Worm (Caenorhabditis elegans): Measurements from ENCODE around the gene F07G6.12.
A peak's percentile ranks its signal among the peaks of the same experiment; 100 is the strongest.
"Not testable (repeated sequence)": the region's sequence is repeated elsewhere in the genome, so short reads cannot be mapped to it uniquely, and the experiment has no call there.

The F07G6.12 gene

DNA sequence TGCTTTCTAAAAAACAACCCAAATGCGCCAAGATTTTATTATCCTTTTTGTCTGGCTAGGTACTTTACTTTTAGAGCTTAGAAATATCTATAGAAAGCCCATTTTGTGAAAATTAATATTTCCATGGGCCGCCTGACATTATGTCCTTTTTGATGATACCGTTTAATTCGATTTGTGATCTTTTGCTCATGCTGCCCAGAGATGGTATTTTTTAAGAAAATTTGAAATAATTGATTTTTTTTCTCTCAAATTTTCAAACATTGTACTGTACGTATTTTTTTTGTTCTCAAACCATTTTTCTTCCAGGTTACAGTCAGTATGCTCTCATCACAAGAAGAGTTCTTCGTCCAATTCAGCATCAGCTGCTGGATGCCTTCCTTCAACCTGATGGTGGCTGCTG lies 6.5 kb downstream of the F07G6.12 start, which contains the start of gene Y75D11A.2:
TSS of gene Y75D11A.2 (plus strand) at position 301 of the 400 bp plus-strand sequence.
- TF ChIP-seq snu-23 (GFP tag; optimal IDR thresholded peaks at IDR 0.05); nhr-28 (tag; optimal IDR thresholded peaks at IDR 0.05); lin-15B (tag; optimal IDR thresholded peaks at IDR 0.05): not testable (repeated sequence)

DNA sequence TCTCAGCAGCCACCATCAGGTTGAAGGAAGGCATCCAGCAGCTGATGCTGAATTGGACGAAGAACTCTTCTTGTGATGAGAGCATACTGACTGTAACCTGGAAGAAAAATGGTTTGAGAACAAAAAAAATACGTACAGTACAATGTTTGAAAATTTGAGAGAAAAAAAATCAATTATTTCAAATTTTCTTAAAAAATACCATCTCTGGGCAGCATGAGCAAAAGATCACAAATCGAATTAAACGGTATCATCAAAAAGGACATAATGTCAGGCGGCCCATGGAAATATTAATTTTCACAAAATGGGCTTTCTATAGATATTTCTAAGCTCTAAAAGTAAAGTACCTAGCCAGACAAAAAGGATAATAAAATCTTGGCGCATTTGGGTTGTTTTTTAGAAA lies 10.1 kb downstream of the F07G6.12 start, which contains the start of gene Y75D11A.3:
TSS of gene Y75D11A.3 (minus strand) at position 101 of the 400 bp plus-strand sequence.
- TF ChIP-seq C04F5.9 (tag; optimal IDR thresholded peaks at IDR 0.05); hlh-4 (tag; optimal IDR thresholded peaks at IDR 0.05); hpl-2 (GFP tag; optimal IDR thresholded peaks at IDR 0.05): not testable (repeated sequence)

DNA sequence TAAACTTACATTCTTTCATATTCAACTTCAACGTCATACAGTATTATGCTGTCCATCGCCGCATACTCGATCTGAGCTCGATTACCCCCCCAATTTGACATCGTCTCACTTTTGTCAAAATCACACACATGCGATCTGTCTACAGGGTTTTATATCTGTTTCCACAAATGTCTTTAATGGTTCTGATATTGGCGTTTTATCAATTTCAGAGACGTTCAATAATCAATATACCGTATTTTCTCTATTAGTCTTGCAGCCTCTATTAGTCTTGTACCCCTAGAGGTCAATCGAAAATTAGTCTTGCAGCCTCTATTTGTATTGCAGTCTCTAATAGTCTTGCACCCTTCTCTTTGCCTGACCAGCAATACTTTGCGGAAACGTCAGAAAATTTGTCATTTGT lies 12.4 kb downstream of the F07G6.12 start, which contains the start of gene Y75D11A.6:
TSS of gene Y75D11A.6 (minus strand) at position 101 of the 400 bp plus-strand sequence.
- TF ChIP-seq elt-3, irx-1, nhr-237 (tag; optimal IDR thresholded peaks at IDR 0.05): not testable (repeated sequence)

DNA sequence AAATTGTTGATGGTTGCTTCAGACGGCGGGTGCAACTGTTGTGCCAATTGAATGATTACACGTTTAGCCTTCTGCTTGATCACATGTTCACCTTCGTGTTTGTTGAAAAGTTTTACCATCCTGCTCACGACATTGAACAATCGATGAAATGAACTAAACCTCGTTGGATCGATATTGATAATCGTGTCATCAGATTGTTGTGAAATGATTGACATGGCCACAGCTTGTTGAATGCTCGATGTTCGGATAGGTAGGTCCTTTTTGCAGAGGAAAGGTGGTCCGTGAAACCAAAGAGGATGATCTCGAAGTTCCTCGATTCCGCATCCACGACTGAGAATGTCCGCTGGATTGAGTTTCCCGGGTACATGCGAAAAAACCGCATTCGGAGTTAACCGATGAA lies 33.6 kb downstream of the F07G6.12 start:
- TF ChIP-seq ceh-88 (GFP tag; IDR thresholded peaks at IDR 0.05): no peak
- no peak for TF ChIP-seq efl-1 (optimal IDR thresholded peaks at IDR 0.05)
- TF ChIP-seq efl-1 (GFP tag; optimal IDR thresholded peaks at IDR 0.05 in 1 of 2): peak in 1 of 2 experiments; percentile 14

DNA sequence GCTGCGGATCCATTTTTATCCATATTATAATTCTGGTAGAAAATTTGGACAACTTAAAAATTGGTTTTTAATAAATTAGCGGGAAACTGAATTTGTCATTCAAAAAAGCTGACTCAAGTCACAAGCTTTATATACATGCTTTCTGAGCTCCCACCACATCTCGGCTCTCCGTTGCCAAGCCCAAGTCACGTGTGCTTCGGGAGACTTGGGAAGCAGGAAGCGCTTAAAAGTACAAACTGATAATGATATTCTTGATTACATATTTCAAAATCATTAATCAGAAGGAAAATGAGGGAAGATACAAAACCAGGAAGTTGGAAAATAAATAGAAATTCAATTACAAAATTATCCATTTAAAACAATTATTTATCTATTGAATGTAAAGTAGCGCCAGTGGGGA lies 41.9 kb downstream of the F07G6.12 start, which contains the start of gene elc-2:
TSS of gene elc-2 (minus strand) at position 101 of the 400 bp plus-strand sequence.
- TF ChIP-seq F16B12.6 (tag; optimal IDR thresholded peaks at IDR 0.05) (no peak), lir-3 (tag; optimal IDR thresholded peaks at IDR 0.05; ENCODE audit: poor library complexity) (no peak), fkh-4 (tag; optimal IDR thresholded peaks at IDR 0.05; ENCODE audit: borderline replicate concordance) (no peak), aha-1 (tag; optimal IDR thresholded peaks at IDR 0.05) (no peak), ceh-8 (GFP tag; optimal IDR thresholded peaks at IDR 0.05) (peak; percentile 56)

DNA sequence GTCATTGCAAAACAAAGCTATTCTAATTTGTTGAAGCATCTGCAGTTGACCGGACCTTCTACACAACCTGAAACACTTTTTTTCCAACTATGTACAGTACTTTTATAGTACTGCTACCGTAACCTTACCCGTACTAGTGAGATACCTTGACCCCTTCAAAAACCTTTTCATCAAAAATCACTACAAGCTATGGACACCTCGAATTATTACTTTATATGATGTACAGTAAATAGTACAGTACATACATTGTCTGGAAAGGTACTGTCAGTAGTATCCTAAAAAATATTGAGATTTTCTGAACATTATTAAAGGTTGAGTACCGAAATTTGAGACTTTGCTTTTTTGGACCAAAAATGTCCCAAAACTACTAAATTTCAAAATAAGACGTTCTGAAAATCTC lies 49.7 kb downstream of the F07G6.12 start:
- no peak for TF ChIP-seq C16A3.4 (tag; optimal IDR thresholded peaks at IDR 0.05)
- no peak for TF ChIP-seq elt-2 (tag; optimal IDR thresholded peaks at IDR 0.05)
- TF ChIP-seq nhr-90 (tag; optimal IDR thresholded peaks at IDR 0.05; ENCODE audit: poor library complexity): no peak
- TF ChIP-seq isw-1 (GFP tag; IDR thresholded peaks at IDR 0.05): no peak
- TF ChIP-seq nhr-20 (tag; optimal IDR thresholded peaks at IDR 0.05): no peak

Measured in whole organism, L1 larva.